Worm (Caenorhabditis elegans): ENCODE measurements around the gene F46B6.4.

DNA sequence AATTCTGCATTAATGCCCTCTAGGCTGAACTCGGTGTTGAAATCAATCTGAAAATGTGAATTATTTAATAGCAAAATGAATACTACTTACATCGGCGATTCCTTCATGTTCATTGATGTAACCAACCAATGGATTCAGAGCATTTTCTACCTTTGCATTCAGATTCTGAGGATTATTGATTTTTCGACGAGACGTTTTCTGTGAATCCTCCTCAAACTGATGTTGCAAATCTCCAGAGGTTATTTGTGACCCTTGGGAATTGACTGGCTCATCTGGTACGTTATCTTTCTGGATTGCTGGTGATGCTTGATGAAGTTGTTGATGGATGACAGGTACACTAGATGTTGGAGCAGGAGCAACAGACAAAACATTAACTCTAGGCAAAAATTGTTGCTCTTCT is 2.7 kb upstream of the F46B6.4 start:
- no peak for TF ChIP-seq lsy-27 (tag; optimal IDR thresholded peaks at IDR 0.05; ENCODE audit: borderline replicate concordance, insufficient read depth)
- TF ChIP-seq unc-62 (GFP tag; optimal IDR thresholded peaks at IDR 0.05) = no peak
- TF ChIP-seq ztf-26 (tag; optimal IDR thresholded peaks at IDR 0.05) = no peak
- TF ChIP-seq aptf-3 (GFP tag; IDR thresholded peaks at IDR 0.05) = no peak
- TF ChIP-seq ccch-3 (GFP tag; optimal IDR thresholded peaks at IDR 0.05) = no peak
- no peak for TF ChIP-seq F39B2.1 (GFP tag; IDR thresholded peaks at IDR 0.05)
- no peak for TF ChIP-seq snpc-4 (GFP tag; optimal IDR thresholded peaks at IDR 0.05)
- no peak for TF ChIP-seq snpc-4 (tag; optimal IDR thresholded peaks at IDR 0.05)
- TF ChIP-seq F55B11.4 (tag; optimal IDR thresholded peaks at IDR 0.05; ENCODE audit: borderline replicate concordance, insufficient read depth) = no peak
- TF ChIP-seq hlh-12 (tag; optimal IDR thresholded peaks at IDR 0.05) = no peak
- TF ChIP-seq T26A5.8 (tag; optimal IDR thresholded peaks at IDR 0.05) = no peak
- no peak for TF ChIP-seq T07F8.4 (tag; optimal IDR thresholded peaks at IDR 0.05)
- TF ChIP-seq snpc-3.4 (tag; optimal IDR thresholded peaks at IDR 0.05) = no peak
- TF ChIP-seq nhr-27 (tag; optimal IDR thresholded peaks at IDR 0.05) = no peak
- no peak for TF ChIP-seq dpl-1 (GFP tag; optimal IDR thresholded peaks at IDR 0.05)
